Fruit fly (Drosophila melanogaster): ENCODE results near the gene ogre.

ogre gene

dm6 chrX:6973340-6973739 lies 17.8 kb downstream of the ogre start, which contains the start of gene CG3040 (continued):
- TF ChIP-seq tna (GFP tag; IDR thresholded peaks at IDR 0.05; ENCODE audit: partially characterized antibody) (no peak), CG11560 (tag; IDR thresholded peaks at IDR 0.05) (no peak), run (tag; optimal IDR thresholded peaks at IDR 0.05) (no peak), CG17385 (GFP tag; optimal IDR thresholded peaks at IDR 0.05) (no peak), mld (GFP tag; IDR thresholded peaks at IDR 0.05; ENCODE audit: partially characterized antibody) (no peak), fd64A (GFP tag; optimal IDR thresholded peaks at IDR 0.05) (no peak), tx (GFP tag; optimal IDR thresholded peaks at IDR 0.05) (no peak), gce (GFP tag; IDR thresholded peaks at IDR 0.05) (0 out of 3 replicates have a peak, but pooled peaks have one; percentile 16), CG11696 (GFP tag; IDR thresholded peaks at IDR 0.05) (no peak), h (optimal IDR thresholded peaks at IDR 0.05) (no peak), tap (tag; optimal IDR thresholded peaks at IDR 0.05) (no peak), ERR (GFP tag; optimal IDR thresholded peaks at IDR 0.05) (no peak), ham (GFP tag; IDR thresholded peaks at IDR 0.05) (no peak), CG43689 (GFP tag; IDR thresholded peaks at IDR 0.05) (no peak), Stat92E (GFP tag; optimal IDR thresholded peaks at IDR 0.05) (no peak), CG6654 (GFP tag; optimal IDR thresholded peaks at IDR 0.05) (no peak), Spps (tag; optimal IDR thresholded peaks at IDR 0.05) (no peak), org-1 (GFP tag; optimal IDR thresholded peaks at IDR 0.05) (no peak), CG14860 (GFP tag; IDR thresholded peaks at IDR 0.05; ENCODE audit: partially characterized antibody) (no peak), Optix (GFP tag; IDR thresholded peaks at IDR 0.05) (no peak), BtbVII (GFP tag; optimal IDR thresholded peaks at IDR 0.05) (no peak), row (GFP tag; IDR thresholded peaks at IDR 0.05) (peak; percentile 74), knrl (GFP tag; IDR thresholded peaks at IDR 0.05; ENCODE audit: partially characterized antibody) (no peak; the same call in 2 of the 3 replicates), CG10431 (GFP tag; optimal IDR thresholded peaks at IDR 0.05) (no peak), mam (GFP tag; optimal IDR thresholded peaks at IDR 0.05) (peak; percentile 54), ac (GFP tag; optimal IDR thresholded peaks at IDR 0.05) (no peak), sd (tag; optimal IDR thresholded peaks at IDR 0.05) (peak; percentile 33), sim (GFP tag; IDR thresholded peaks at IDR 0.05) (no peak), CG10462 (GFP tag; optimal IDR thresholded peaks at IDR 0.05) (no peak), eyg (GFP tag; optimal IDR thresholded peaks at IDR 0.05) (no peak), CG13775 (GFP tag; optimal IDR thresholded peaks at IDR 0.05) (peak; percentile 22), CG6813 (GFP tag; optimal IDR thresholded peaks at IDR 0.05) (no peak), sc (optimal IDR thresholded peaks at IDR 0.05) (no peak), sc (GFP tag; optimal IDR thresholded peaks at IDR 0.05) (no peak), bcd (GFP tag; optimal IDR thresholded peaks at IDR 0.05) (no peak), CG14441 (GFP tag; IDR thresholded peaks at IDR 0.05) (no peak), CG7786 (GFP tag; optimal IDR thresholded peaks at IDR 0.05) (peak; percentile 4), Atf3 (GFP tag; optimal IDR thresholded peaks at IDR 0.05) (no peak), CG13624 (GFP tag; optimal IDR thresholded peaks at IDR 0.05) (peak; percentile 39), CG13287 (GFP tag; IDR thresholded peaks at IDR 0.05; ENCODE audit: partially characterized antibody) (peak; percentile 8; the same call in 1 of the 2 replicates), sqz (GFP tag; optimal IDR thresholded peaks at IDR 0.05) (peak; percentile 2), B-H1 (GFP tag; IDR thresholded peaks at IDR 0.05) (no peak), YL-1 (GFP tag; optimal IDR thresholded peaks at IDR 0.05) (peak; percentile 70), cato (GFP tag; optimal IDR thresholded peaks at IDR 0.05; ENCODE audit: borderline replicate concordance) (no peak), kni (GFP tag; optimal IDR thresholded peaks at IDR 0.05) (no peak), CG12104 (GFP tag; optimal IDR thresholded peaks at IDR 0.05) (no peak), ttk (GFP tag; IDR thresholded peaks at IDR 0.05) (0 out of 2 replicates have a peak, but pooled peaks have one; percentile 13), CG5953 (GFP tag; IDR thresholded peaks at IDR 0.05) (no peak), CG7357 (GFP tag; IDR thresholded peaks at IDR 0.05) (no peak), CG10654 (GFP tag; optimal IDR thresholded peaks at IDR 0.05) (peak; percentile 25), Atf6 (GFP tag; IDR thresholded peaks at IDR 0.05) (no peak), ssp (GFP tag; IDR thresholded peaks at IDR 0.05) (no peak)

Data from whole organism, embryonic.